Worm (Caenorhabditis elegans): ENCODE measurements around the gene srg-30.

Gene srg-30

ce11 chrV:6753257-6753656 is 35.1 kb upstream of the srg-30 start:
- no peak for TF ChIP-seq nhr-25 (tag; optimal IDR thresholded peaks at IDR 0.05)
- TF ChIP-seq nhr-76 (tag; optimal IDR thresholded peaks at IDR 0.05): no peak
- TF ChIP-seq elt-3 (tag; optimal IDR thresholded peaks at IDR 0.05): no peak
- no peak for TF ChIP-seq hmg-11 (tag; optimal IDR thresholded peaks at IDR 0.05)
- TF ChIP-seq tbx-2 (tag; optimal IDR thresholded peaks at IDR 0.05): no peak
- no peak for TF ChIP-seq ama-1 (optimal IDR thresholded peaks at IDR 0.05)
- TF ChIP-seq daf-12 (tag; optimal IDR thresholded peaks at IDR 0.05): no peak
- no peak for TF ChIP-seq eor-1 (tag; optimal IDR thresholded peaks at IDR 0.05)
- no peak for TF ChIP-seq nhr-77 (tag; optimal IDR thresholded peaks at IDR 0.05)
- TF ChIP-seq nfya-1 (tag; optimal IDR thresholded peaks at IDR 0.05; ENCODE audit: insufficient read depth): no peak
- no peak for TF ChIP-seq R02D3.7 (tag; optimal IDR thresholded peaks at IDR 0.05)
- TF ChIP-seq ceh-28 (tag; optimal IDR thresholded peaks at IDR 0.05): no peak

ce11 chrV:6751493-6752100 is 33.5 kb upstream of the srg-30 start:
- TF ChIP-seq ztf-11 (tag; optimal IDR thresholded peaks at IDR 0.05): no peak
- TF ChIP-seq hmg-11 (tag; optimal IDR thresholded peaks at IDR 0.05): no peak
- TF ChIP-seq jun-1 (tag; optimal IDR thresholded peaks at IDR 0.05): no peak
- no peak for TF ChIP-seq mml-1 (tag; optimal IDR thresholded peaks at IDR 0.05)
- TF ChIP-seq ZK546.5 (tag; optimal IDR thresholded peaks at IDR 0.05): no peak
- no peak for TF ChIP-seq nhr-76 (tag; optimal IDR thresholded peaks at IDR 0.05)
- no peak for TF ChIP-seq pqm-1 (tag; optimal IDR thresholded peaks at IDR 0.05)
- no peak for TF ChIP-seq fkh-2 (tag; optimal IDR thresholded peaks at IDR 0.05)
- TF ChIP-seq lsy-12 (tag; optimal IDR thresholded peaks at IDR 0.05): no peak
- TF ChIP-seq elt-3 (tag; optimal IDR thresholded peaks at IDR 0.05): no peak
- TF ChIP-seq mdl-1 (tag; optimal IDR thresholded peaks at IDR 0.05): no peak
- no peak for TF ChIP-seq aly-2 (tag; optimal IDR thresholded peaks at IDR 0.05)
- TF ChIP-seq zag-1 (tag; optimal IDR thresholded peaks at IDR 0.05): no peak
- no peak for TF ChIP-seq ceh-28 (tag; optimal IDR thresholded peaks at IDR 0.05)
- no peak for TF ChIP-seq nhr-25 (tag; optimal IDR thresholded peaks at IDR 0.05)
- no peak for TF ChIP-seq nhr-28 (tag; optimal IDR thresholded peaks at IDR 0.05)
- TF ChIP-seq nfya-1 (tag; optimal IDR thresholded peaks at IDR 0.05; ENCODE audit: insufficient read depth): no peak
- no peak for TF ChIP-seq R02D3.7 (tag; optimal IDR thresholded peaks at IDR 0.05)
- no peak for TF ChIP-seq daf-12 (tag; optimal IDR thresholded peaks at IDR 0.05)
- TF ChIP-seq egl-5 (tag; optimal IDR thresholded peaks at IDR 0.05): no peak

- no peak for TF ChIP-seq lsy-12 (tag; optimal IDR thresholded peaks at IDR 0.05)
- peak; percentile 41 for TF ChIP-seq nhr-25 (tag; optimal IDR thresholded peaks at IDR 0.05)
- no peak for TF ChIP-seq tbx-2 (tag; optimal IDR thresholded peaks at IDR 0.05)
- TF ChIP-seq ZK546.5 (tag; optimal IDR thresholded peaks at IDR 0.05): no peak
Observed at ce11 chrV:6744774-6745173, 26.6 kb upstream of the srg-30 start, which contains the start of gene T25F10.3. TSS of gene T25F10.3 (plus strand) at chrV:6745081.

- TF ChIP-seq nhr-25 (tag; optimal IDR thresholded peaks at IDR 0.05) (peak; percentile 77), elt-1 (tag; optimal IDR thresholded peaks at IDR 0.05) (peak; percentile 79), elt-2 (tag; optimal IDR thresholded peaks at IDR 0.05) (no peak), nhr-23 (tag; optimal IDR thresholded peaks at IDR 0.05) (no peak)
Observed at ce11 chrV:6736877-6737276, 18.7 kb upstream of the srg-30 start.

- TF ChIP-seq elt-3 (tag; optimal IDR thresholded peaks at IDR 0.05) (no peak), elt-1 (tag; optimal IDR thresholded peaks at IDR 0.05) (no peak), nhr-25 (tag; optimal IDR thresholded peaks at IDR 0.05) (peak; percentile 81), mml-1 (tag; optimal IDR thresholded peaks at IDR 0.05) (no peak), ama-1 (optimal IDR thresholded peaks at IDR 0.05) (no peak)
Observed at ce11 chrV:6736108-6736507, 18.0 kb upstream of the srg-30 start.

- no peak for TF ChIP-seq nhr-25 (tag; optimal IDR thresholded peaks at IDR 0.05)
- TF ChIP-seq elt-3 (tag; optimal IDR thresholded peaks at IDR 0.05): no peak
- TF ChIP-seq skn-1 (tag; optimal IDR thresholded peaks at IDR 0.05): no peak
- TF ChIP-seq elt-1 (tag; optimal IDR thresholded peaks at IDR 0.05): no peak
- TF ChIP-seq ceh-28 (tag; optimal IDR thresholded peaks at IDR 0.05): no peak
- no peak for TF ChIP-seq pha-4 (tag; optimal IDR thresholded peaks at IDR 0.05)
- TF ChIP-seq ama-1 (optimal IDR thresholded peaks at IDR 0.05): no peak
- TF ChIP-seq zag-1 (tag; optimal IDR thresholded peaks at IDR 0.05): no peak
- TF ChIP-seq aly-2 (tag; optimal IDR thresholded peaks at IDR 0.05): no peak
Observed at ce11 chrV:6732995-6733394, 14.9 kb upstream of the srg-30 start, which contains the start of gene grl-8. TSS of gene grl-8 (minus strand) at chrV:6733095.

Data from whole organism, L3 larva.